Fruit fly (Drosophila melanogaster) whole organism, embryonic: ENCODE data around the gene sals.

Source experiments
- ATbp ChIP-seq: fragments of 200-800 bp; sonication (Bioruptor generic); optimal IDR thresholded peaks from 2 replicates; lab custom pipeline; 2017; ENCODE audit warnings: missing biosample characterization, mild to moderate bottlenecking, missing genetic modification characterization, missing genetic modification reagents
- C15 ChIP-seq: fragments of 200-800 bp; sonication (Bioruptor generic); IDR thresholded peaks from 3 replicates; pipeline ENCODE4 v1.3.6; 2022; ENCODE audit warnings: missing biosample characterization, missing genetic modification characterization
- CG10543 ChIP-seq: fragments of 200-800 bp; sonication (Bioruptor generic); optimal IDR thresholded peaks from 3 replicates; lab custom pipeline; 2017; ENCODE audit warnings: missing biosample characterization, mild to moderate bottlenecking, missing genetic modification characterization, moderate library complexity
- CG12659 ChIP-seq: fragments of 200-800 bp; sonication (Bioruptor generic); optimal IDR thresholded peaks from 3 replicates; lab custom pipeline; 2017; ENCODE audit warnings: mild to moderate bottlenecking, missing biosample characterization, missing genetic modification reagents, missing genetic modification characterization
- CG13424 ChIP-seq: fragments of 200-800 bp; sonication (Bioruptor generic); optimal IDR thresholded peaks from 2 replicates; lab custom pipeline; 2019; ENCODE audit warnings: missing biosample characterization, mild to moderate bottlenecking, missing genetic modification characterization, moderate library complexity
- CG13894 ChIP-seq: fragments of 200-800 bp; sonication (Bioruptor generic); optimal IDR thresholded peaks from 3 replicates; lab custom pipeline; 2018; ENCODE audit warnings: missing biosample characterization, mild to moderate bottlenecking, missing genetic modification characterization, moderate library complexity
- CG1529 ChIP-seq: fragments of 200-800 bp; sonication (Bioruptor generic); optimal IDR thresholded peaks from 3 replicates; lab custom pipeline; 2018; ENCODE audit warnings: missing biosample characterization, missing genetic modification characterization
- CG17385 ChIP-seq: fragments of 200-800 bp; sonication (Bioruptor generic); optimal IDR thresholded peaks from 3 replicates; lab custom pipeline; 2018; ENCODE audit warnings: missing biosample characterization, mild to moderate bottlenecking, missing genetic modification characterization
- CG17802 ChIP-seq: fragments of 200-800 bp; sonication (Bioruptor generic); optimal IDR thresholded peaks from 2 replicates; lab custom pipeline; 2018; ENCODE audit warnings: missing biosample characterization, mild to moderate bottlenecking, missing genetic modification characterization, moderate library complexity
- CG2712 ChIP-seq: fragments of 200-800 bp; optimal IDR thresholded peaks from 3 replicates; lab custom pipeline; 2019; ENCODE audit warnings: missing biosample characterization, mild to moderate bottlenecking, missing genetic modification characterization, moderate library complexity
- CG34376 ChIP-seq: fragments of 200-800 bp; sonication (Bioruptor generic); optimal IDR thresholded peaks from 2 replicates; lab custom pipeline; 2018; ENCODE audit warnings: missing biosample characterization, mild to moderate bottlenecking, missing genetic modification characterization
- CG43689 ChIP-seq: fragments of 200-800 bp; sonication (Bioruptor generic); IDR thresholded peaks from 2 replicates; pipeline ENCODE4 v1.3.6; 2022; ENCODE audit warnings: missing biosample characterization, missing genetic modification characterization
- CG4617 ChIP-seq: fragments of 200-800 bp; sonication (Bioruptor generic); optimal IDR thresholded peaks from 3 replicates; lab custom pipeline; 2016; ENCODE audit warnings: missing biosample characterization, missing genetic modification characterization, borderline replicate concordance
- CG4707 ChIP-seq: fragments of 200-800 bp; sonication (Bioruptor generic); optimal IDR thresholded peaks from 2 replicates; lab custom pipeline; 2018; ENCODE audit warnings: missing biosample characterization, mild to moderate bottlenecking, missing genetic modification characterization, moderate library complexity
- CG4730 ChIP-seq: fragments of 200-800 bp; sonication (Bioruptor generic); IDR thresholded peaks from 2 replicates; pipeline ENCODE4 v1.3.6; 2022; ENCODE audit warnings: missing biosample characterization, missing genetic modification characterization
- CG7271 ChIP-seq: fragments of 200-800 bp; sonication (Bioruptor generic); optimal IDR thresholded peaks from 2 replicates; lab custom pipeline; 2018; ENCODE audit warnings: missing biosample characterization, mild to moderate bottlenecking, missing genetic modification characterization, moderate library complexity
- CG7357 ChIP-seq: fragments of 200-800 bp; sonication (Bioruptor generic); IDR thresholded peaks from 3 replicates; pipeline ENCODE4 v1.3.6; 2022; ENCODE audit warnings: missing biosample characterization, missing genetic modification characterization
- CG9876 ChIP-seq: fragments of 200-800 bp; sonication (Bioruptor generic); optimal IDR thresholded peaks from 2 replicates; lab custom pipeline; 2016; ENCODE audit warnings: missing biosample characterization, missing genetic modification characterization
- Camta ChIP-seq: fragments of 200-800 bp; sonication (Bioruptor generic); optimal IDR thresholded peaks from 2 replicates; lab custom pipeline; 2016; ENCODE audit warnings: missing biosample characterization, missing genetic modification characterization
- E2f2 ChIP-seq: fragments of 200-800 bp; sonication (Bioruptor generic); IDR thresholded peaks from 2 replicates; pipeline ENCODE4 v1.3.6; 2022; ENCODE audit warnings: missing biosample characterization, missing genetic modification characterization
- Ets65A ChIP-seq: fragments of 200-800 bp; sonication (Bioruptor generic); peaks from one replicate; lab custom pipeline; 2016; ENCODE audit warnings: missing biosample characterization, missing genetic modification characterization
- GATAe ChIP-seq: fragments of 200-800 bp; sonication (Bioruptor generic); conservative IDR thresholded peaks from 2 replicates; pipeline ENCODE4 v1.3.6; 2022; ENCODE audit warnings: missing biosample characterization, missing genetic modification characterization
- Gug ChIP-seq: fragments of 200-800 bp; sonication (Bioruptor generic); IDR thresholded peaks from 4 replicates; pipeline ENCODE4 v1.3.6; 2022; ENCODE audit warnings: missing biosample characterization, missing genetic modification characterization
- HLHmδ ChIP-seq: fragments of 200-800 bp; sonication (Bioruptor generic); optimal IDR thresholded peaks from 2 replicates; lab custom pipeline; 2018; ENCODE audit warnings: missing biosample characterization, mild to moderate bottlenecking, missing genetic modification characterization, moderate library complexity
- Hr3 ChIP-seq: fragments of 200-800 bp; sonication (Bioruptor generic); optimal IDR thresholded peaks from 3 replicates; lab custom pipeline; 2016; ENCODE audit warnings: missing biosample characterization, missing genetic modification characterization
- Hsf ChIP-seq: fragments of 200-800 bp; sonication (Bioruptor generic); optimal IDR thresholded peaks from 3 replicates; lab custom pipeline; 2016; ENCODE audit warnings: missing biosample characterization, missing genetic modification characterization
- Med ChIP-seq: fragments of 200-800 bp; sonication (Bioruptor generic); peaks from one replicate; lab custom pipeline; 2016; ENCODE audit warnings: missing biosample characterization, missing genetic modification characterization, mild to moderate bottlenecking, inconsistent platforms, moderate library complexity
- chn ChIP-seq: fragments of 200-800 bp; sonication (Bioruptor generic); optimal IDR thresholded peaks from 2 replicates; lab custom pipeline; 2016; ENCODE audit warnings: missing biosample characterization, missing genetic modification characterization
- dati ChIP-seq: fragments of 200-800 bp; sonication (Bioruptor generic); IDR thresholded peaks from 2 replicates; pipeline ENCODE4 v1.3.6; 2022; ENCODE audit warnings: missing biosample characterization, missing genetic modification characterization
- exex ChIP-seq: fragments of 200-800 bp; sonication (Bioruptor generic); optimal IDR thresholded peaks from 4 replicates; lab custom pipeline; 2018; ENCODE audit warnings: missing biosample characterization, mild to moderate bottlenecking, missing genetic modification characterization, moderate library complexity
- ftz-f1 ChIP-seq: fragments of 200-800 bp; sonication (Bioruptor generic); optimal IDR thresholded peaks from 2 replicates; lab custom pipeline; 2016; ENCODE audit warnings: missing biosample characterization, missing genetic modification characterization
- grn ChIP-seq: fragments of 200-800 bp; sonication (Bioruptor generic); optimal IDR thresholded peaks from 3 replicates; lab custom pipeline; 2017; ENCODE audit warnings: missing biosample characterization, missing genetic modification characterization
- jigr1 ChIP-seq: fragments of 200-800 bp; sonication (Bioruptor generic); IDR thresholded peaks from 3 replicates; pipeline ENCODE4 v1.3.6; 2022; ENCODE audit warnings: missing biosample characterization, missing genetic modification characterization
- klu ChIP-seq: fragments of 200-800 bp; sonication (Bioruptor generic); IDR thresholded peaks from 2 replicates; pipeline ENCODE4 v1.3.6; 2022; ENCODE audit warnings: missing biosample characterization, missing genetic modification characterization
- lab ChIP-seq: fragments of 200-800 bp; sonication (Bioruptor generic); optimal IDR thresholded peaks from 3 replicates; lab custom pipeline; 2017; ENCODE audit warnings: missing biosample characterization, missing genetic modification characterization, mild to moderate bottlenecking, moderate library complexity, missing genetic modification reagents
- lola ChIP-seq, 3 experiments: fragments of >200 bp in 2 of 3; fragments of 200-800 bp in 1 of 3; sonication (Bioruptor generic) in 1 of 3; optimal IDR thresholded peaks; 2 replicates each; lab custom pipeline; 2017 to 2019; ENCODE audit warnings: missing biosample characterization in 3 of 3, missing genetic modification characterization in 3 of 3, mild to moderate bottlenecking in 1 of 3, moderate library complexity in 1 of 3
- luna ChIP-seq: fragments of 200-800 bp; sonication (Bioruptor generic); optimal IDR thresholded peaks from 2 replicates; lab custom pipeline; 2016; ENCODE audit warnings: missing biosample characterization, missing genetic modification characterization
- onecut ChIP-seq: fragments of 200-800 bp; sonication (Bioruptor generic); IDR thresholded peaks from 2 replicates; pipeline ENCODE4 v1.3.6; 2022; ENCODE audit warnings: missing biosample characterization, missing genetic modification characterization
- pb ChIP-seq: fragments of 200-800 bp; sonication (Bioruptor generic); optimal IDR thresholded peaks from 3 replicates; lab custom pipeline; 2016; ENCODE audit warnings: missing biosample characterization, missing genetic modification characterization
- scrt ChIP-seq: fragments of 200-800 bp; sonication (Bioruptor generic); optimal IDR thresholded peaks from 2 replicates; lab custom pipeline; 2018; ENCODE audit warnings: missing biosample characterization, mild to moderate bottlenecking, missing genetic modification characterization, moderate library complexity
- sens ChIP-seq: fragments of 200-800 bp; sonication (Bioruptor generic); peaks from one replicate; lab custom pipeline; 2016; ENCODE audit warnings: missing biosample characterization, missing genetic modification characterization
- sens-2 ChIP-seq: fragments of 200-800 bp; sonication (Bioruptor generic); IDR thresholded peaks from 2 replicates; pipeline ENCODE4 v1.3.6; 2022; ENCODE audit warnings: missing biosample characterization, missing genetic modification characterization
- shn ChIP-seq: fragments of 200-800 bp; sonication (Bioruptor generic); optimal IDR thresholded peaks from 3 replicates; lab custom pipeline; 2016; ENCODE audit warnings: missing biosample characterization, missing genetic modification characterization
- sug ChIP-seq: fragments of 200-800 bp; optimal IDR thresholded peaks from 2 replicates; lab custom pipeline; 2019; ENCODE audit warnings: missing biosample characterization, mild to moderate bottlenecking, missing genetic modification characterization, moderate library complexity
- unpg ChIP-seq: fragments of 200-800 bp; sonication (Bioruptor generic); optimal IDR thresholded peaks from 3 replicates; lab custom pipeline; 2018; ENCODE audit warnings: missing biosample characterization, mild to moderate bottlenecking, missing genetic modification characterization, moderate library complexity
- vnd ChIP-seq: fragments of 200-800 bp; sonication (Bioruptor generic); IDR thresholded peaks from 3 replicates; pipeline ENCODE4 v1.3.6; 2022; ENCODE audit warnings: missing biosample characterization, missing genetic modification characterization; ENCODE audit not compliant: partially characterized antibody

sals gene

dm6 chr3R:11460502-11461358, 9.1 kb upstream of the sals start, which contains the start of gene PGRP-LB (continued):
- TF ChIP-seq onecut (GFP tag; lab: Robert Waterston, UW): no peak
- no peak for TF ChIP-seq luna (GFP tag; lab: Kevin White, UChicago)
- peak; percentile 55 for TF ChIP-seq sens (GFP tag; lab: Kevin White, UChicago)
- TF ChIP-seq GATAe (GFP tag; lab: Robert Waterston, UW): peak; percentile 56
- TF ChIP-seq Hr3: peak; percentile 15
- no peak for TF ChIP-seq CG2712 (tag; lab: Kevin White, UChicago)
- TF ChIP-seq CG10543 (GFP tag; lab: Kevin White, UChicago): peak; percentile 14
- TF ChIP-seq CG12659: peak; percentile 31
- TF ChIP-seq Med (GFP tag; lab: Kevin White, UChicago): peak; percentile 41
- TF ChIP-seq CG17802: no peak
- peak; percentile 14 for TF ChIP-seq CG13424 (tag; lab: Kevin White, UChicago)
- TF ChIP-seq CG4617: no peak
- TF ChIP-seq, all 482 proteins: peak for 88

- TF ChIP-seq grn (GFP tag; lab: Kevin White, UChicago): peak; percentile 92
- TF ChIP-seq jigr1: no peak
- no peak for TF ChIP-seq Gug (GFP tag; lab: Robert Waterston, UW)
- 0 out of 2 replicates have a peak, but pooled peaks have one; percentile 4 for TF ChIP-seq klu
- TF ChIP-seq CG9876: no peak
- peak; percentile 65 for TF ChIP-seq exex (tag; lab: Kevin White, UChicago)
- 0 out of 3 replicates have a peak, but pooled peaks have one; percentile 23 for TF ChIP-seq vnd
- no peak for TF ChIP-seq CG7271 (tag; lab: Kevin White, UChicago)
- no peak for TF ChIP-seq CG17385 (GFP tag; lab: Kevin White, UChicago)
- TF ChIP-seq ftz-f1 (GFP tag; lab: Kevin White, UChicago): peak; percentile 27
- TF ChIP-seq scrt (GFP tag; lab: Kevin White, UChicago): no peak
- TF ChIP-seq sug: peak; percentile 40
- TF ChIP-seq CG34376 (GFP tag; lab: Kevin White, UChicago): peak; percentile 28
These were observed 7.2 kb upstream of the sals start for dm6 chr3R:11458851-11459175.

- peak; percentile 63 for TF ChIP-seq CG7357
- 0 out of 2 replicates have a peak, but pooled peaks have one; percentile 26 for TF ChIP-seq CG43689 (GFP tag; lab: Robert Waterston, UW)
- TF ChIP-seq chn (GFP tag; lab: Kevin White, UChicago): peak; percentile 41
- peak; percentile 63 for TF ChIP-seq unpg (GFP tag; lab: Kevin White, UChicago)
- 0 out of 2 replicates have a peak, but pooled peaks have one; percentile 38 for TF ChIP-seq sens-2 (GFP tag; lab: Robert Waterston, UW)
- TF ChIP-seq shn (GFP tag; lab: Kevin White, UChicago): peak; percentile 51
- no peak for TF ChIP-seq ATbp (GFP tag; lab: Kevin White, UChicago)
- peak; percentile 44 for TF ChIP-seq Hsf (GFP tag; lab: Kevin White, UChicago)
- TF ChIP-seq HLHmδ (GFP tag; lab: Kevin White, UChicago): no peak
- TF ChIP-seq exex (tag; lab: Kevin White, UChicago): peak; percentile 81
- 0 out of 2 replicates have a peak, but pooled peaks have one; percentile 10 for TF ChIP-seq dati (GFP tag; lab: Robert Waterston, UW)
- TF ChIP-seq pb (GFP tag; lab: Kevin White, UChicago): peak; percentile 44
- no peak for TF ChIP-seq lola (GFP tag; optimal IDR thresholded peaks at IDR 0.05; lab: Kevin White, UChicago)
- TF ChIP-seq E2f2 (GFP tag; lab: Robert Waterston, UW): peak; percentile 48; the same call in 1 of the 2 replicates
- TF ChIP-seq CG1529 (GFP tag; lab: Kevin White, UChicago): no peak
- TF ChIP-seq lab (GFP tag; lab: Kevin White, UChicago): peak; percentile 86
- TF ChIP-seq CG13894 (tag; lab: Kevin White, UChicago): peak; percentile 21
- TF ChIP-seq Ets65A (GFP tag; lab: Kevin White, UChicago): peak; percentile 88
- TF ChIP-seq Camta (GFP tag; lab: Kevin White, UChicago): peak; percentile 56
- peak; percentile 78 for TF ChIP-seq CG4730 (GFP tag; lab: Robert Waterston, UW)
- peak; percentile 77; the same call in 2 of the 3 replicates for TF ChIP-seq C15 (GFP tag; lab: Robert Waterston, UW)
- no peak for TF ChIP-seq CG4707
These were observed 6.6 kb upstream of the sals start for dm6 chr3R:11458022-11458850.
